Worm (Caenorhabditis elegans) whole organism, L3 larva: ENCODE measurements around the gene F31F6.2.

Experiments
- fkh-2 ChIP-seq: fragments of 150-350 bp; optimal IDR thresholded peaks from 2 replicates; lab custom pipeline; 2014; ENCODE audit warnings: missing biosample characterization, missing genetic modification reagents, missing genetic modification characterization
- mdl-1 ChIP-seq: fragments of 150-350 bp; optimal IDR thresholded peaks from 2 replicates; lab custom pipeline; 2014; ENCODE audit warnings: missing biosample characterization, missing genetic modification characterization
- nhr-12 ChIP-seq: fragments of 150-350 bp; optimal IDR thresholded peaks from 2 replicates; lab custom pipeline; 2014; ENCODE audit warnings: missing biosample characterization, missing genetic modification characterization
- nhr-23 ChIP-seq: fragments of 150-350 bp; optimal IDR thresholded peaks from 2 replicates; lab custom pipeline; 2014; ENCODE audit warnings: missing biosample characterization, missing genetic modification reagents, missing genetic modification characterization
- nhr-237 ChIP-seq: fragments of 150-350 bp; optimal IDR thresholded peaks from 2 replicates; lab custom pipeline; 2014; ENCODE audit warnings: missing biosample characterization, missing genetic modification characterization
- nhr-28 ChIP-seq: fragments of 150-350 bp; optimal IDR thresholded peaks from 2 replicates; lab custom pipeline; 2014; ENCODE audit warnings: missing biosample characterization, missing genetic modification characterization
- snpc-4 ChIP-seq: fragments of 150-350 bp; optimal IDR thresholded peaks from 2 replicates; lab custom pipeline; 2014; ENCODE audit warnings: missing biosample characterization, missing genetic modification characterization
- ztf-11 ChIP-seq: fragments of 150-350 bp; optimal IDR thresholded peaks from 2 replicates; lab custom pipeline; 2014; ENCODE audit warnings: missing biosample characterization, missing genetic modification characterization

DNA sequence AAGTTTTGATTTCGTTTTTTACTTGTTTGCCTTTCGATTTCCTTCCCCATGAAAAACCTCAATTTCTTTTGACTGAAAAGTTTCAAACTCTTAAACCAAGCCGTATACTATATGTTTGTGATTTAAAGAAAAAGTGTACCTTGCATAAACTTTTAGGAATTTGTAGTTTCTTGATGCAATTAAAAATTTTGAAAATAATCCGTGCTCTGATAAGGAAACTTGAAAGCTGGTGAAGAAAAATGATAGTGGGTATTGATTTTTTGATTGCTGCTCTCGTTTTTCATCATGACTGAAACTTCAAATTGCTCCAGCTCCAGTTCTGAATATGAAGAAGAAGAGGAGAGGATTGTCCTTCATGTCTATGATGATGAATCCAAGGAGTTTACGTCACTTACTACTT, 22.6 kb downstream of the F31F6.2 start, which contains the start of gene acd-3:
- TF ChIP-seq snpc-4 (tag; lab: Kevin White, UChicago) (no peak), nhr-23 (tag; lab: Kevin White, UChicago) (no peak), nhr-12 (tag; lab: Kevin White, UChicago) (no peak), nhr-237 (tag; lab: Kevin White, UChicago) (no peak), fkh-2 (tag; lab: Kevin White, UChicago) (no peak), ztf-11 (tag; lab: Kevin White, UChicago) (no peak), mdl-1 (tag; lab: Kevin White, UChicago) (no peak), nhr-28 (tag; lab: Kevin White, UChicago) (no peak)
